Fruit fly (Drosophila melanogaster) whole organism, embryonic: Measurements from ENCODE around the gene CG14341.

Experiments
- BEAF-32 ChIP-seq: fragments of 200-800 bp; sonication (Bioruptor generic); optimal IDR thresholded peaks from 3 replicates; lab custom pipeline; 2017; ENCODE audit warnings: missing biosample characterization, missing genetic modification characterization, mild to moderate bottlenecking, moderate library complexity, missing genetic modification reagents
- Blimp-1 ChIP-seq: fragments of 200-800 bp; sonication (Bioruptor generic); optimal IDR thresholded peaks from 3 replicates; lab custom pipeline; 2018; ENCODE audit warnings: missing biosample characterization, missing genetic modification characterization, mild to moderate bottlenecking, moderate library complexity, missing genetic modification reagents
- CG10274 ChIP-seq: fragments of 200-800 bp; sonication (Bioruptor generic); optimal IDR thresholded peaks from 3 replicates; lab custom pipeline; 2017; ENCODE audit warnings: missing biosample characterization, mild to moderate bottlenecking, missing genetic modification characterization
- CG10654 ChIP-seq: fragments of 200-800 bp; sonication (Bioruptor generic); optimal IDR thresholded peaks from 2 replicates; lab custom pipeline; 2016; ENCODE audit warnings: missing biosample characterization, missing genetic modification characterization
- CG17359 ChIP-seq: fragments of 200-800 bp; sonication (Bioruptor generic); optimal IDR thresholded peaks from 3 replicates; lab custom pipeline; 2018; ENCODE audit warnings: missing biosample characterization, mild to moderate bottlenecking, missing genetic modification characterization, moderate library complexity
- CG17829 ChIP-seq: fragments of 200-800 bp; optimal IDR thresholded peaks from 2 replicates; lab custom pipeline; 2019; ENCODE audit warnings: missing biosample characterization, mild to moderate bottlenecking, missing genetic modification characterization, moderate library complexity
- CG18764 ChIP-seq: fragments of 200-800 bp; sonication (Bioruptor generic); optimal IDR thresholded peaks from 3 replicates; lab custom pipeline; 2016; ENCODE audit warnings: missing biosample characterization, missing genetic modification characterization
- CG2120 ChIP-seq: fragments of 200-800 bp; sonication (Bioruptor generic); optimal IDR thresholded peaks from 3 replicates; lab custom pipeline; 2016; ENCODE audit warnings: missing biosample characterization, missing genetic modification characterization
- CG3065 ChIP-seq: fragments of 200-800 bp; sonication (Bioruptor generic); optimal IDR thresholded peaks from 2 replicates; lab custom pipeline; 2016; ENCODE audit warnings: missing biosample characterization, missing genetic modification characterization
- CG3847 ChIP-seq: fragments of 200-800 bp; sonication (Bioruptor generic); IDR thresholded peaks from 2 replicates; pipeline ENCODE4 v1.3.6; 2022; ENCODE audit warnings: missing biosample characterization, missing genetic modification characterization
- CG4424 ChIP-seq: fragments of 200-800 bp; sonication (Bioruptor generic); optimal IDR thresholded peaks from 3 replicates; lab custom pipeline; 2016; ENCODE audit warnings: missing biosample characterization, missing genetic modification characterization
- CG4617 ChIP-seq: fragments of 200-800 bp; sonication (Bioruptor generic); optimal IDR thresholded peaks from 3 replicates; lab custom pipeline; 2016; ENCODE audit warnings: missing biosample characterization, missing genetic modification characterization, borderline replicate concordance
- CG8359 ChIP-seq: fragments of 200-800 bp; sonication (Bioruptor generic); optimal IDR thresholded peaks from 2 replicates; lab custom pipeline; 2017; ENCODE audit warnings: missing biosample characterization, mild to moderate bottlenecking, missing genetic modification characterization, borderline replicate concordance
- CG8478 ChIP-seq: fragments of >200 bp; optimal IDR thresholded peaks from 2 replicates; lab custom pipeline; 2018
- CG9876 ChIP-seq: fragments of 200-800 bp; sonication (Bioruptor generic); optimal IDR thresholded peaks from 2 replicates; lab custom pipeline; 2016; ENCODE audit warnings: missing biosample characterization, missing genetic modification characterization
- CHES-1-like ChIP-seq: fragments of 200-800 bp; sonication (Bioruptor generic); optimal IDR thresholded peaks from 2 replicates; lab custom pipeline; 2016; ENCODE audit warnings: missing biosample characterization, missing genetic modification characterization
- Camta ChIP-seq: fragments of 200-800 bp; sonication (Bioruptor generic); optimal IDR thresholded peaks from 2 replicates; lab custom pipeline; 2016; ENCODE audit warnings: missing biosample characterization, missing genetic modification characterization
- D19B ChIP-seq: fragments of 200-800 bp; sonication (Bioruptor generic); optimal IDR thresholded peaks from 2 replicates; lab custom pipeline; 2017; ENCODE audit warnings: missing biosample characterization, mild to moderate bottlenecking, missing genetic modification characterization
- Dbx ChIP-seq: fragments of 200-800 bp; sonication (Bioruptor generic); IDR thresholded peaks from 3 replicates; pipeline ENCODE4 v1.3.6; 2022; ENCODE audit warnings: missing biosample characterization, missing genetic modification characterization
- Dll ChIP-seq: fragments of 200-800 bp; sonication (Bioruptor generic); IDR thresholded peaks from 4 replicates; pipeline ENCODE4 v1.3.6; 2022; ENCODE audit warnings: missing biosample characterization, missing genetic modification characterization; ENCODE audit not compliant: partially characterized antibody
- ERR ChIP-seq: fragments of 200-800 bp; sonication (Bioruptor generic); optimal IDR thresholded peaks from 2 replicates; lab custom pipeline; 2016; ENCODE audit warnings: missing biosample characterization, missing genetic modification characterization
- GATAe ChIP-seq: fragments of 200-800 bp; sonication (Bioruptor generic); conservative IDR thresholded peaks from 2 replicates; pipeline ENCODE4 v1.3.6; 2022; ENCODE audit warnings: missing biosample characterization, missing genetic modification characterization
- HLH4C ChIP-seq: fragments of 200-800 bp; sonication (Bioruptor generic); IDR thresholded peaks from 3 replicates; pipeline ENCODE4 v1.3.6; 2022; ENCODE audit warnings: missing biosample characterization, missing genetic modification characterization; ENCODE audit not compliant: partially characterized antibody
- Myb ChIP-seq: fragments of 200-800 bp; sonication (Bioruptor generic); optimal IDR thresholded peaks from 2 replicates; lab custom pipeline; 2016; ENCODE audit warnings: missing biosample characterization, missing genetic modification characterization
- Opbp ChIP-seq: fragments of 200-800 bp; sonication (Bioruptor generic); IDR thresholded peaks from 3 replicates; pipeline ENCODE4 v1.3.6; 2022; ENCODE audit warnings: missing biosample characterization, missing genetic modification characterization; ENCODE audit not compliant: partially characterized antibody
- Side ChIP-seq: fragments of 200-800 bp; sonication (Bioruptor generic); optimal IDR thresholded peaks from 2 replicates; lab custom pipeline; 2016; ENCODE audit warnings: missing biosample characterization, missing genetic modification characterization
- Six4 ChIP-seq: fragments of 200-800 bp; sonication (Bioruptor generic); optimal IDR thresholded peaks from 2 replicates; lab custom pipeline; 2016; ENCODE audit warnings: missing biosample characterization, missing genetic modification characterization
- Sry-β ChIP-seq: fragments of 200-800 bp; sonication (Bioruptor generic); optimal IDR thresholded peaks from 2 replicates; lab custom pipeline; 2018; ENCODE audit warnings: missing biosample characterization, mild to moderate bottlenecking, missing genetic modification characterization, moderate library complexity
- Tbp ChIP-seq: fragments of >200 bp; optimal IDR thresholded peaks from 2 replicates; lab custom pipeline; 2018; ENCODE audit warnings: missing biosample characterization, missing genetic modification characterization
- Trl ChIP-seq, 3 experiments: fragments of >200 bp in 2 of 3; fragments of 200-800 bp in 1 of 3; sonication (Bioruptor generic) in 1 of 3; optimal IDR thresholded peaks; 2 replicates in 1 of 3; 3 replicates in 2 of 3; lab custom pipeline; 2016 to 2017; ENCODE audit warnings: missing biosample characterization in 1 of 3, missing genetic modification characterization in 1 of 3
- al ChIP-seq: fragments of 200-800 bp; sonication (Bioruptor generic); IDR thresholded peaks from 2 replicates; pipeline ENCODE4 v1.3.6; 2022; ENCODE audit warnings: missing biosample characterization, missing genetic modification characterization
- amos ChIP-seq: fragments of 200-800 bp; sonication (Bioruptor generic); IDR thresholded peaks from 2 replicates; pipeline ENCODE4 v1.3.6; 2022; ENCODE audit warnings: missing biosample characterization, missing genetic modification characterization; ENCODE audit not compliant: partially characterized antibody
- ap ChIP-seq: fragments of 200-800 bp; sonication (Bioruptor generic); IDR thresholded peaks from 2 replicates; pipeline ENCODE4 v1.3.6; 2022; ENCODE audit warnings: missing biosample characterization, missing genetic modification characterization
- chif ChIP-seq, 2 experiments: fragments of 200-800 bp; sonication (Bioruptor generic); optimal IDR thresholded peaks; 3 replicates each; lab custom pipeline; 2016; ENCODE audit warnings: missing biosample characterization in 2 of 2, missing genetic modification characterization in 2 of 2
- corto ChIP-seq: fragments of 200-800 bp; sonication (Bioruptor generic); optimal IDR thresholded peaks from 2 replicates; lab custom pipeline; 2016; ENCODE audit warnings: missing biosample characterization, mild to moderate bottlenecking, missing genetic modification characterization, moderate library complexity
- dati ChIP-seq: fragments of 200-800 bp; sonication (Bioruptor generic); IDR thresholded peaks from 2 replicates; pipeline ENCODE4 v1.3.6; 2022; ENCODE audit warnings: missing biosample characterization, missing genetic modification characterization
- emc ChIP-seq: fragments of 200-800 bp; sonication (Bioruptor generic); optimal IDR thresholded peaks from 2 replicates; lab custom pipeline; 2016; ENCODE audit warnings: missing biosample characterization, missing genetic modification characterization
- gcm ChIP-seq: fragments of 200-800 bp; sonication (Bioruptor generic); optimal IDR thresholded peaks from 2 replicates; lab custom pipeline; 2019; ENCODE audit warnings: missing biosample characterization, mild to moderate bottlenecking, missing genetic modification characterization, moderate library complexity
- gt ChIP-seq: fragments of 200-800 bp; sonication (Bioruptor generic); IDR thresholded peaks from 2 replicates; pipeline ENCODE4 v1.3.6; 2022; ENCODE audit warnings: missing biosample characterization, missing genetic modification characterization
- h ChIP-seq: fragments of >200 bp; optimal IDR thresholded peaks from 2 replicates; lab custom pipeline; 2017
- her ChIP-seq: fragments of 200-800 bp; sonication (Bioruptor generic); optimal IDR thresholded peaks from 2 replicates; lab custom pipeline; 2016; ENCODE audit warnings: missing biosample characterization, missing genetic modification characterization
- inv ChIP-seq: fragments of 200-800 bp; sonication (Bioruptor generic); IDR thresholded peaks from 2 replicates; pipeline ENCODE4 v1.3.6; 2022; ENCODE audit warnings: missing biosample characterization, missing genetic modification characterization; ENCODE audit not compliant: partially characterized antibody
- lab ChIP-seq: fragments of 200-800 bp; sonication (Bioruptor generic); optimal IDR thresholded peaks from 3 replicates; lab custom pipeline; 2017; ENCODE audit warnings: missing biosample characterization, missing genetic modification characterization, mild to moderate bottlenecking, moderate library complexity, missing genetic modification reagents
- lmd ChIP-seq: fragments of 200-800 bp; sonication (Bioruptor generic); IDR thresholded peaks from 2 replicates; pipeline ENCODE4 v1.3.6; 2022; ENCODE audit warnings: missing biosample characterization, missing genetic modification characterization
- pfk ChIP-seq: fragments of 200-800 bp; sonication (Bioruptor generic); optimal IDR thresholded peaks from 2 replicates; lab custom pipeline; 2018; ENCODE audit warnings: missing biosample characterization, mild to moderate bottlenecking, missing genetic modification characterization, moderate library complexity
- pum ChIP-seq: fragments of 200-800 bp; sonication (Bioruptor generic); optimal IDR thresholded peaks from 2 replicates; lab custom pipeline; 2016; ENCODE audit warnings: missing biosample characterization, missing genetic modification characterization
- ranshi ChIP-seq: fragments of 200-800 bp; sonication (Bioruptor generic); IDR thresholded peaks from 2 replicates; pipeline ENCODE4 v1.3.6; 2022; ENCODE audit warnings: missing biosample characterization, missing genetic modification characterization
- sens ChIP-seq: fragments of 200-800 bp; sonication (Bioruptor generic); peaks from one replicate; lab custom pipeline; 2016; ENCODE audit warnings: missing biosample characterization, missing genetic modification characterization
- sna ChIP-seq: fragments of 200-800 bp; sonication (Bioruptor generic); IDR thresholded peaks from 2 replicates; pipeline ENCODE4 v1.3.6; 2022; ENCODE audit warnings: missing biosample characterization, missing genetic modification characterization; ENCODE audit not compliant: partially characterized antibody
- wek ChIP-seq: fragments of 200-800 bp; sonication (Bioruptor generic); optimal IDR thresholded peaks from 3 replicates; lab custom pipeline; 2018; ENCODE audit warnings: missing biosample characterization, mild to moderate bottlenecking, missing genetic modification characterization, moderate library complexity

Gene CG14341

dm6 chr2L:1150554-1150953 lies 15.8 kb upstream of the CG14341 start, which contains the start of the genes Tfb4 and Vps29 (continued):
- TF ChIP-seq ranshi (GFP tag; lab: Robert Waterston, UW) (peak; percentile 38; the same call in 1 of the 2 replicates), emc (GFP tag; lab: Kevin White, UChicago) (no peak), Dbx (peak; percentile 65; the same call in 2 of the 3 replicates), CG3847 (0 out of 2 replicates have a peak, but pooled peaks have one; percentile 47), lmd (GFP tag; lab: Robert Waterston, UW) (no peak; the same call in 1 of the 2 replicates), CG9876 (GFP tag; lab: Kevin White, UChicago) (no peak), CG10654 (GFP tag; lab: Kevin White, UChicago) (peak; percentile 21), CG10274 (no peak), h (no peak), pum (peak; percentile 42), CG17829 (tag; lab: Kevin White, UChicago) (peak; percentile 60), CG4617 (GFP tag; lab: Kevin White, UChicago) (peak; percentile 74), CG8478 (lab: Kevin White, UChicago) (no peak), Trl (optimal IDR thresholded peaks at IDR 0.05; lab: Kevin White, UChicago) (no peak), Trl (GFP tag; optimal IDR thresholded peaks at IDR 0.05; lab: Kevin White, UChicago) (peak; percentile 58), wek (GFP tag; lab: Kevin White, UChicago) (peak; percentile 85), D19B (GFP tag; lab: Kevin White, UChicago) (no peak), CG17359 (no peak), Myb (GFP tag; lab: Kevin White, UChicago) (peak; percentile 36), CG18764 (GFP tag; lab: Kevin White, UChicago) (no peak), Camta (GFP tag; lab: Kevin White, UChicago) (no peak), CG4424 (GFP tag; lab: Kevin White, UChicago) (no peak), CG8359 (GFP tag; lab: Kevin White, UChicago) (no peak), amos (peak; percentile 87), pfk (no peak), dati (GFP tag; lab: Robert Waterston, UW) (no peak), sna (peak; percentile 89), Side (GFP tag; lab: Kevin White, UChicago) (peak; percentile 63), CG3065 (GFP tag; lab: Kevin White, UChicago) (peak; percentile 18), inv (peak; percentile 68), Blimp-1 (no peak), Dll (GFP tag; lab: Robert Waterston, UW) (peak; percentile 84), Tbp (no peak), CHES-1-like (GFP tag; lab: Kevin White, UChicago) (peak; percentile 65), al (GFP tag; lab: Robert Waterston, UW) (peak; percentile 38; the same call in 1 of the 2 replicates), chif (GFP tag; optimal IDR thresholded peaks at IDR 0.05; lab: Kevin White, UChicago) (peak in 1 of 2 experiments; percentile 17), corto (GFP tag; lab: Kevin White, UChicago) (no peak), lab (no peak), GATAe (GFP tag; lab: Robert Waterston, UW) (no peak), her (GFP tag; lab: Kevin White, UChicago) (peak; percentile 75), sens (GFP tag; lab: Kevin White, UChicago) (peak; percentile 35), Opbp (GFP tag; lab: Robert Waterston, UW) (peak; percentile 94), Six4 (GFP tag; lab: Kevin White, UChicago) (peak; percentile 26), gt (GFP tag; lab: Robert Waterston, UW) (no peak), HLH4C (GFP tag; lab: Robert Waterston, UW) (peak; percentile 98), Sry-β (GFP tag; lab: Kevin White, UChicago) (no peak), BEAF-32 (peak; percentile 66), ERR (GFP tag; lab: Kevin White, UChicago) (peak; percentile 9), ap (GFP tag; lab: Robert Waterston, UW) (no peak), CG2120 (GFP tag; lab: Kevin White, UChicago) (peak; percentile 81), gcm (GFP tag; lab: Kevin White, UChicago) (peak; percentile 21)
